Worm (Caenorhabditis elegans) whole organism, young adult: ENCODE data around the gene prmt-9.
"Not testable (repeated sequence)": the region's sequence is repeated elsewhere in the genome, so short reads cannot be mapped to it uniquely, and the experiment has no call there.

Source experiments
- B0035.1 ChIP-seq: sonication (generic microtip); optimal IDR thresholded peaks from 2 replicates; lab custom pipeline; 2016; ENCODE audit warnings: missing genetic modification characterization, mild to moderate bottlenecking, missing compliant biosample characterization, missing genotype, missing genetic modification reagents
- F10E7.11 ChIP-seq: sonication (generic microtip); optimal IDR thresholded peaks from 2 replicates; lab custom pipeline; 2017; ENCODE audit warnings: mild to moderate bottlenecking, missing genetic modification characterization, moderate library complexity, missing compliant biosample characterization
- ceh-58 ChIP-seq: fragments of 200-800 bp; sonication (Bioruptor generic); IDR thresholded peaks from 2 replicates; pipeline ENCODE4 v1.3.6; 2022; ENCODE audit warnings: missing genetic modification characterization, missing compliant biosample characterization
- dpl-1 ChIP-seq: fragments of 150-350 bp; optimal IDR thresholded peaks from 2 replicates; lab custom pipeline; 2014; ENCODE audit warnings: missing biosample characterization, missing genetic modification reagents, missing genetic modification characterization
- fkh-3 ChIP-seq: sonication (generic microtip); optimal IDR thresholded peaks from 2 replicates; lab custom pipeline; 2016; ENCODE audit warnings: mild to moderate bottlenecking, missing genetic modification characterization, missing compliant biosample characterization
- hrde-1 ChIP-seq: sonication (generic microtip); optimal IDR thresholded peaks from 2 replicates; lab custom pipeline; 2016; ENCODE audit warnings: missing genetic modification characterization, mild to moderate bottlenecking, missing compliant biosample characterization, moderate library complexity, missing genotype, missing genetic modification reagents, borderline replicate concordance
- madf-8 ChIP-seq: fragments of 200-800 bp; sonication (Bioruptor generic); conservative IDR thresholded peaks from 2 replicates; pipeline ENCODE4 v1.3.6; 2022; ENCODE audit warnings: missing genetic modification reagents, missing genetic modification characterization, missing compliant biosample characterization
- nhr-80 ChIP-seq: sonication (generic microtip); optimal IDR thresholded peaks from 2 replicates; lab custom pipeline; 2016; ENCODE audit warnings: missing genetic modification characterization, missing compliant biosample characterization

- not testable (repeated sequence) for TF ChIP-seq fkh-3; ceh-58 (GFP tag; lab: Robert Waterston, UW); hrde-1 (tag; lab: Kevin White, UChicago); madf-8 (GFP tag; lab: Robert Waterston, UW); nhr-80 (tag; lab: Kevin White, UChicago); B0035.1; F10E7.11 (tag; lab: Kevin White, UChicago); dpl-1 (GFP tag; lab: Kevin White, UChicago)
Measured at ce11 chrIV:12730624-12731023, 46.4 kb upstream of the prmt-9 start.
